Worm (Caenorhabditis elegans): ENCODE results near the gene M117.3.

ce11 chrIV:11796818-11797217, 25.2 kb upstream of the M117.3 start:
- TF ChIP-seq ZK546.5 (tag; optimal IDR thresholded peaks at IDR 0.05) (no peak), unc-62 (GFP tag; optimal IDR thresholded peaks at IDR 0.05) (no peak), lsy-12 (tag; optimal IDR thresholded peaks at IDR 0.05) (no peak), nhr-77 (tag; optimal IDR thresholded peaks at IDR 0.05) (no peak), sea-2 (GFP tag; optimal IDR thresholded peaks at IDR 0.05) (no peak)

All from whole organism, L3 larva.